Fruit fly (Drosophila melanogaster): ENCODE data around the gene CG15170.
A peak's percentile ranks its signal among the peaks of the same experiment; 100 is the strongest.

The CG15170 gene

DNA sequence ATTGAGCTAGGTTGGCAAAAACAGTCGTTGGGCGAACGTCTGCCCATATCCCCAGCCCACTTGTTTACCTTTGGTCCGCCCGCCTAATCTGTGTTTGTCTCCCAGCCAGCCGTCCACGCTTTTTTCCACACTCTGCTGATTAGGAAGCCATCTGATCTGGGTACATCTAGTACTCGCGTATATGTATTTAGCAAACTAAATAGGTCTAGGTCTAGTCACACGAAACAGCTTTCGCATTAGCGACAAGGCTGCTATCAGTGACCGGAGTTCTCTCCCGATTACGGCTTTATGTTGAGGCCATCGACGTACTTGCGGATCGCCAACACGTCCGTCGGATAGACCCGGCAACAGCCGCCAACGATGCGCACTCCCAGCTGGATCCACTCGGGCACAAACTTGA is 34.4 kb downstream of the CG15170 start:
- TF ChIP-seq Clk (GFP tag; optimal IDR thresholded peaks at IDR 0.05) (no peak), cic (GFP tag; optimal IDR thresholded peaks at IDR 0.05) (peak; percentile 47), CG12768 (GFP tag; optimal IDR thresholded peaks at IDR 0.05) (peak; percentile 3)

- no peak for TF ChIP-seq CG11617 (GFP tag; optimal IDR thresholded peaks at IDR 0.05)
- TF ChIP-seq Mnt (GFP tag; optimal IDR thresholded peaks at IDR 0.05): peak; percentile 67
- TF ChIP-seq kay (GFP tag; ENCODE audit: borderline replicate concordance): peak; percentile 92
- TF ChIP-seq pad (GFP tag; optimal IDR thresholded peaks at IDR 0.05): no peak
- TF ChIP-seq Clk (GFP tag; optimal IDR thresholded peaks at IDR 0.05): peak; percentile 5
- peak; percentile 37 for TF ChIP-seq CG33017 (tag; optimal IDR thresholded peaks at IDR 0.05)
- TF ChIP-seq CG12768 (GFP tag; optimal IDR thresholded peaks at IDR 0.05): peak; percentile 41
- TF ChIP-seq cic (GFP tag; optimal IDR thresholded peaks at IDR 0.05): peak; percentile 85
- peak; percentile 40 for TF ChIP-seq tj (GFP tag; optimal IDR thresholded peaks at IDR 0.05)
Observed at dm6 chr2L:18954255-18954715, 35.7 kb downstream of the CG15170 start, which contains the start of gene CG10621. CG10621 (minus strand) TSS chr2L:18954431.

dm6 chr2L:18953512-18954254 is 36.4 kb downstream of the CG15170 start:
- TF ChIP-seq CG7045 (GFP tag; optimal IDR thresholded peaks at IDR 0.05) (peak; percentile 15), CG14711 (tag; optimal IDR thresholded peaks at IDR 0.05) (peak; percentile 33), pad (GFP tag; optimal IDR thresholded peaks at IDR 0.05) (no peak), Hr96 (GFP tag; optimal IDR thresholded peaks at IDR 0.05) (no peak), CG11617 (GFP tag; optimal IDR thresholded peaks at IDR 0.05) (peak; percentile 49), ovo (GFP tag; optimal IDR thresholded peaks at IDR 0.05) (no peak), CG12768 (GFP tag; optimal IDR thresholded peaks at IDR 0.05) (no peak), CG7101 (tag; optimal IDR thresholded peaks at IDR 0.05) (peak; percentile 28)

DNA sequence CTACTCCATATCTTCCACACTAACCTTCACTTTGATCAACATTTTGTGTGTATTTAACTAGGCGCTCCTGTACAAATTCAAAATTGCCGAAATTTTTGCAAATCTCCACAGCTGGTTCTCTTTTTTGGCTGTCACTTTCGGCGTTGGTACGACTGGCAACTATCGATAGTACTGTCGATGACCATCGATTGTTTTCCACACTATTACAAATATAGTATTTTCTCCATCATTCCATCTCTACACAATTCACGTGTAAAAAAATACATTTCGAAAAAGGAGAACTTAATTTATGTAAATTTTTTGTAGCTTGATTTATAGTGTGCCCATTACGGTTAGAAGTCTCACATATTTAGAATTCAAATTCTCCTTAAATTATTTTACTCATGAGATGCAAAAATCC is 38.4 kb downstream of the CG15170 start, which contains the start of gene Nedd8:
Gene Nedd8, minus strand, starts transcription at position 164 of the 400 bp plus-strand sequence.
- TF ChIP-seq CG14711 (tag; optimal IDR thresholded peaks at IDR 0.05) (no peak), bab1 (GFP tag; optimal IDR thresholded peaks at IDR 0.05) (peak; percentile 70)

DNA sequence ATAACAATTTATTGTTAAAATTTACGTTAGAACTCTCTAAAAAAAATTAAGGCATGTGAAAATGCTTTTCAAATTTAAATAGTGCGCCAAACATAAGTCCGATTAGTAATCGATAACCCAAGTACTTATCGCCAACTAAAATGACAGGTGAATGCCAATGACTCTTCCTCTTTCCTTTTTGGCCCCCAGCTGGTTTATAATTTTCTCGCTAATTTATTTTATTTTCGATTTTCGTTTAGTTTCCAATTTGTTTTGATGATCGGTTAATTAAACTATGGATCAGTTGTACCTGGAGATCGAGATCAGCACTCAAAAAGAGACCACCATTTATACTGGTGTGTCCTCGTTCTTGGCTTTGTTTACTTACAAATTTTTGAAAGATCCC is 41.3 kb downstream of the CG15170 start, which contains the start of gene CG10428:
Gene CG10428, plus strand, starts transcription at position 161 of the 385 bp plus-strand sequence.
- TF ChIP-seq cnc (optimal IDR thresholded peaks at IDR 0.05) (no peak), bab1 (GFP tag; optimal IDR thresholded peaks at IDR 0.05) (peak; percentile 8)

DNA sequence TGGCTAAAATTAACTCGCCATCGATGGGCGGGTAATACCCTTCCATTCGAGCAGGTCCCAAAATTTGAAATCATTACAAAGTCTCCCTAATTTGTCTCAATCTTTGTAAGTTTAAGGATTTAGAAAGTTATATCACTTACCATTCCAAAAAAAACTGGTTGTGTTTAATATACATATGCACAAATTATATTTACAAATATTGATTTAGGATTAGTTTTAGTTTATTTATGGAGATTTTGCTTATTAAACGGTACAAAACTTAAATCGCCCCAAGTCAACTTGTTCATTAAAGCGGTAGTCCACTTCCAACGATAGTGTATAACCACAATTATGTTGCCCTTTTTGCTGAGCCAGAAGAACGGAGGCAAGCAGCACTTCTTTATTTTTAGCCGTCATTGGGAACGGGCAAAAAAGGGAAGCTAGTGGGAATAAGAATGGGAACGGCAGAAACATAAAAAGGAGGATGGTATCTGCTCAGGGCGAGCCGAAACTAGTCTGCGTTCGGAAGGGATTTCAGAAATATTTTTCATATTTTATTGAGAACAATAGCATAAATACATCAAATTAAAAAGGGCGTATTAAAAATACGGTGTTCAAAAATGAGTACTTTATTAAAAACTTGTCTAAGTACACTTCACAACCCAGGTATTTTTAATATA is 41.8 kb downstream of the CG15170 start:
- TF ChIP-seq Clk (GFP tag; optimal IDR thresholded peaks at IDR 0.05): no peak
- TF ChIP-seq tj (GFP tag; optimal IDR thresholded peaks at IDR 0.05): peak; percentile 19
- peak; percentile 0 for TF ChIP-seq CG7101 (tag; optimal IDR thresholded peaks at IDR 0.05)
- no peak for TF ChIP-seq CG11617 (GFP tag; optimal IDR thresholded peaks at IDR 0.05)

- TF ChIP-seq bab1 (GFP tag; optimal IDR thresholded peaks at IDR 0.05) (no peak), pad (GFP tag; optimal IDR thresholded peaks at IDR 0.05) (peak; percentile 31)
Observed at dm6 chr2L:18947515-18947998, 42.5 kb downstream of the CG15170 start.

- no peak for TF ChIP-seq Mnt (GFP tag; optimal IDR thresholded peaks at IDR 0.05)
- TF ChIP-seq CG1620 (GFP tag; optimal IDR thresholded peaks at IDR 0.05): no peak
Observed at dm6 chr2L:18946636-18947514, 43.2 kb downstream of the CG15170 start.

Data from whole organism, adult.